Worm (Caenorhabditis elegans) whole organism, L3 larva: ENCODE results near the gene sec-61.B.

Experiments used
- R02D3.7 ChIP-seq: fragments of 150-350 bp; optimal IDR thresholded peaks from 2 replicates; lab custom pipeline; 2014; ENCODE audit warnings: missing biosample characterization, missing genetic modification characterization
- ZK546.5 ChIP-seq: sonication (generic microtip); optimal IDR thresholded peaks from 2 replicates; lab custom pipeline; 2017; ENCODE audit warnings: missing biosample characterization, missing genetic modification characterization
- aly-2 ChIP-seq: fragments of 150-350 bp; optimal IDR thresholded peaks from 2 replicates; lab custom pipeline; 2014; ENCODE audit warnings: missing biosample characterization, missing genetic modification characterization
- ama-1 ChIP-seq: fragments of 150-350 bp; optimal IDR thresholded peaks from 2 replicates; lab custom pipeline; 2018
- ceh-16 ChIP-seq: sonication (generic microtip); optimal IDR thresholded peaks from 2 replicates; lab custom pipeline; 2017; ENCODE audit warnings: missing biosample characterization, missing genetic modification characterization
- ceh-28 ChIP-seq: fragments of 150-350 bp; optimal IDR thresholded peaks from 2 replicates; lab custom pipeline; 2014; ENCODE audit warnings: missing biosample characterization, missing genetic modification reagents, missing genetic modification characterization
- ceh-9 ChIP-seq: sonication (generic microtip); optimal IDR thresholded peaks from 2 replicates; lab custom pipeline; 2018; ENCODE audit warnings: missing biosample characterization, missing genetic modification characterization
- daf-12 ChIP-seq: fragments of 150-350 bp; optimal IDR thresholded peaks from 2 replicates; lab custom pipeline; 2014; ENCODE audit warnings: missing biosample characterization, missing genetic modification reagents, missing genetic modification characterization
- egl-27 ChIP-seq: sonication (generic microtip); optimal IDR thresholded peaks from 4 replicates; lab custom pipeline; 2017; ENCODE audit warnings: missing biosample characterization, missing genetic modification reagents, missing genetic modification characterization
- egl-5 ChIP-seq: fragments of 150-350 bp; optimal IDR thresholded peaks from 2 replicates; lab custom pipeline; 2017; ENCODE audit warnings: missing biosample characterization, missing genetic modification reagents, missing genetic modification characterization, inconsistent platforms
- elt-1 ChIP-seq: fragments of 150-350 bp; optimal IDR thresholded peaks from 2 replicates; lab custom pipeline; 2014; ENCODE audit warnings: missing biosample characterization, missing genetic modification characterization
- elt-2 ChIP-seq: sonication (generic microtip); optimal IDR thresholded peaks from 2 replicates; lab custom pipeline; 2016; ENCODE audit warnings: missing genetic modification reagents, mild to moderate bottlenecking, missing genetic modification characterization, missing compliant biosample characterization
- elt-3 ChIP-seq, 3 experiments: fragments of 150-350 bp in 1 of 3; sonication (generic microtip) in 2 of 3; optimal IDR thresholded peaks; 2 replicates in 2 of 3; 4 replicates in 1 of 3; lab custom pipeline; 2014 to 2017; ENCODE audit warnings: missing biosample characterization in 3 of 3, missing genetic modification characterization in 3 of 3
- eor-1 ChIP-seq, 2 experiments: fragments of 150-350 bp; optimal IDR thresholded peaks; 2 replicates each; lab custom pipeline; 2014 to 2018; ENCODE audit warnings: missing biosample characterization in 2 of 2, missing genetic modification characterization in 2 of 2
- fkh-10 ChIP-seq: sonication (generic microtip); optimal IDR thresholded peaks from 2 replicates; lab custom pipeline; 2017; ENCODE audit warnings: missing biosample characterization, missing genetic modification reagents, missing genetic modification characterization
- fkh-2 ChIP-seq: fragments of 150-350 bp; optimal IDR thresholded peaks from 2 replicates; lab custom pipeline; 2014; ENCODE audit warnings: missing biosample characterization, missing genetic modification reagents, missing genetic modification characterization
- fos-1 ChIP-seq: fragments of 150-350 bp; optimal IDR thresholded peaks from 2 replicates; lab custom pipeline; 2014; ENCODE audit warnings: missing biosample characterization, missing genetic modification characterization
- hmg-11 ChIP-seq: sonication (generic microtip); optimal IDR thresholded peaks from 2 replicates; lab custom pipeline; 2016; ENCODE audit warnings: missing genetic modification characterization, missing compliant biosample characterization
- lin-15B ChIP-seq: fragments of 150-350 bp; optimal IDR thresholded peaks from 2 replicates; lab custom pipeline; 2014; ENCODE audit warnings: missing biosample characterization, missing genetic modification characterization
- lin-39 ChIP-seq: fragments of 150-350 bp; optimal IDR thresholded peaks from 2 replicates; lab custom pipeline; 2018; ENCODE audit warnings: missing biosample characterization, missing genetic modification reagents, missing genetic modification characterization
- mdl-1 ChIP-seq: fragments of 150-350 bp; optimal IDR thresholded peaks from 2 replicates; lab custom pipeline; 2014; ENCODE audit warnings: missing biosample characterization, missing genetic modification characterization
- mml-1 ChIP-seq: fragments of 150-350 bp; sonication (generic microtip); optimal IDR thresholded peaks from 3 replicates; lab custom pipeline; 2014; ENCODE audit warnings: missing biosample characterization, missing genetic modification characterization
- nfya-1 ChIP-seq: sonication (generic microtip); optimal IDR thresholded peaks from 2 replicates; lab custom pipeline; 2017; ENCODE audit warnings: missing genetic modification characterization, mild to moderate bottlenecking, missing compliant biosample characterization, antibody characterized with exemption, moderate library complexity; ENCODE audit not compliant: insufficient read depth
- nhr-11 ChIP-seq: fragments of 150-350 bp; optimal IDR thresholded peaks from 2 replicates; lab custom pipeline; 2014; ENCODE audit warnings: missing biosample characterization, missing genetic modification characterization
- nhr-12 ChIP-seq: fragments of 150-350 bp; optimal IDR thresholded peaks from 2 replicates; lab custom pipeline; 2014; ENCODE audit warnings: missing biosample characterization, missing genetic modification characterization
- nhr-23 ChIP-seq: fragments of 150-350 bp; optimal IDR thresholded peaks from 2 replicates; lab custom pipeline; 2014; ENCODE audit warnings: missing biosample characterization, missing genetic modification reagents, missing genetic modification characterization
- nhr-237 ChIP-seq: fragments of 150-350 bp; optimal IDR thresholded peaks from 2 replicates; lab custom pipeline; 2014; ENCODE audit warnings: missing biosample characterization, missing genetic modification characterization
- nhr-25 ChIP-seq: sonication (generic microtip); optimal IDR thresholded peaks from 2 replicates; lab custom pipeline; 2017; ENCODE audit warnings: missing biosample characterization, missing genetic modification characterization
- nhr-28 ChIP-seq: fragments of 150-350 bp; optimal IDR thresholded peaks from 2 replicates; lab custom pipeline; 2014; ENCODE audit warnings: missing biosample characterization, missing genetic modification characterization
- nhr-43 ChIP-seq: sonication (generic microtip); optimal IDR thresholded peaks from 2 replicates; lab custom pipeline; 2016; ENCODE audit warnings: mild to moderate bottlenecking, missing genetic modification characterization, missing compliant biosample characterization; ENCODE audit not compliant: poor library complexity, severe bottlenecking
- nhr-67 ChIP-seq: fragments of 150-350 bp; optimal IDR thresholded peaks from 2 replicates; lab custom pipeline; 2014; ENCODE audit warnings: missing biosample characterization, missing genetic modification characterization
- nhr-76 ChIP-seq: fragments of 150-350 bp; sonication (generic microtip); optimal IDR thresholded peaks from 5 replicates; lab custom pipeline; 2014; ENCODE audit warnings: missing biosample characterization, missing genetic modification characterization
- pha-4 ChIP-seq: fragments of 150-350 bp; optimal IDR thresholded peaks from 2 replicates; lab custom pipeline; 2014; ENCODE audit warnings: missing biosample characterization, missing genetic modification reagents, missing genetic modification characterization
- pqm-1 ChIP-seq: fragments of 150-350 bp; optimal IDR thresholded peaks from 2 replicates; lab custom pipeline; 2017; ENCODE audit warnings: missing biosample characterization, missing genetic modification characterization, inconsistent platforms
- skn-1 ChIP-seq: fragments of 150-350 bp; optimal IDR thresholded peaks from 2 replicates; lab custom pipeline; 2014; ENCODE audit warnings: missing biosample characterization, missing genetic modification characterization
- snpc-4 ChIP-seq: fragments of 150-350 bp; optimal IDR thresholded peaks from 2 replicates; lab custom pipeline; 2014; ENCODE audit warnings: missing biosample characterization, missing genetic modification characterization
- tbx-2 ChIP-seq: sonication (generic microtip); optimal IDR thresholded peaks from 2 replicates; lab custom pipeline; 2016; ENCODE audit warnings: mild to moderate bottlenecking, missing genetic modification characterization, missing compliant biosample characterization
- unc-39 ChIP-seq: sonication (generic microtip); optimal IDR thresholded peaks from 4 replicates; lab custom pipeline; 2017; ENCODE audit warnings: missing biosample characterization, missing genetic modification characterization
- unc-62 ChIP-seq: fragments of 150-350 bp; sonication (generic microtip); optimal IDR thresholded peaks from 4 replicates; lab custom pipeline; 2014; ENCODE audit warnings: missing biosample characterization, missing genetic modification reagents, missing genetic modification characterization
- zag-1 ChIP-seq: fragments of 150-350 bp; optimal IDR thresholded peaks from 2 replicates; lab custom pipeline; 2014; ENCODE audit warnings: missing biosample characterization, missing genetic modification characterization
- ztf-11 ChIP-seq: fragments of 150-350 bp; optimal IDR thresholded peaks from 2 replicates; lab custom pipeline; 2014; ENCODE audit warnings: missing biosample characterization, missing genetic modification characterization
- ztf-4 ChIP-seq: fragments of 150-350 bp; optimal IDR thresholded peaks from 2 replicates; lab custom pipeline; 2014; ENCODE audit warnings: missing biosample characterization, missing genetic modification characterization

sec-61.B gene

ce11 chrIV:2388949-2389495 lies 547 bp upstream of the sec-61.B start, which contains the start of gene trap-3 (continued):
- TF ChIP-seq fkh-2 (tag; lab: Kevin White, UChicago) (no peak), skn-1 (tag; lab: Kevin White, UChicago) (peak; percentile 63), nhr-11 (tag; lab: Kevin White, UChicago) (peak; percentile 84), nhr-25 (tag; lab: Kevin White, UChicago) (peak; percentile 99), unc-62 (GFP tag; lab: Kevin White, UChicago) (peak; percentile 68), eor-1 (tag; optimal IDR thresholded peaks at IDR 0.05; lab: Kevin White, UChicago) (no peak), nhr-43 (tag; lab: Kevin White, UChicago) (peak; percentile 96), egl-27 (tag; lab: Kevin White, UChicago) (no peak), hmg-11 (tag; lab: Kevin White, UChicago) (peak; percentile 96), elt-1 (tag; lab: Kevin White, UChicago) (peak; percentile 34), mdl-1 (tag; lab: Kevin White, UChicago) (peak; percentile 8), fos-1 (no peak), tbx-2 (peak; percentile 92), ZK546.5 (tag; lab: Kevin White, UChicago) (peak; percentile 14), aly-2 (tag; lab: Kevin White, UChicago) (no peak), nhr-237 (tag; lab: Kevin White, UChicago) (no peak), ceh-9 (tag; lab: Kevin White, UChicago) (no peak)
- TF ChIP-seq, all 47 proteins: peak for 31

ce11 chrIV:2383713-2384112 lies 4.8 kb downstream of the sec-61.B start, which contains the start of gene Y38F2AR.3:
TSS of gene Y38F2AR.3 (plus strand) at chrIV:2384013.
- TF ChIP-seq nhr-25 (tag; lab: Kevin White, UChicago) (no peak), skn-1 (tag; lab: Kevin White, UChicago) (no peak), elt-2 (tag; lab: Kevin White, UChicago) (no peak), aly-2 (tag; lab: Kevin White, UChicago) (no peak), ama-1 (lab: Kevin White, UChicago) (no peak), eor-1 (tag; optimal IDR thresholded peaks at IDR 0.05; lab: Kevin White, UChicago) (no peak), pha-4 (tag; lab: Kevin White, UChicago) (no peak), mml-1 (tag; lab: Kevin White, UChicago) (no peak), hmg-11 (tag; lab: Kevin White, UChicago) (no peak), nhr-11 (tag; lab: Kevin White, UChicago) (no peak), fkh-10 (GFP tag; lab: Kevin White, UChicago) (no peak), elt-1 (tag; lab: Kevin White, UChicago) (no peak), tbx-2 (no peak), elt-3 (tag; optimal IDR thresholded peaks at IDR 0.05; lab: Kevin White, UChicago) (no peak), egl-27 (tag; lab: Kevin White, UChicago) (no peak), lin-15B (no peak), nhr-43 (tag; lab: Kevin White, UChicago) (no peak), nhr-28 (tag; lab: Kevin White, UChicago) (no peak), egl-5 (no peak)

- peak; percentile 16 for TF ChIP-seq snpc-4
- TF ChIP-seq eor-1 (tag; optimal IDR thresholded peaks at IDR 0.05; lab: Kevin White, UChicago), result peak in 1 of 2 experiments; percentile 41
- no peak for TF ChIP-seq nhr-67 (tag; lab: Kevin White, UChicago)
- no peak for TF ChIP-seq aly-2 (tag; lab: Kevin White, UChicago)
- TF ChIP-seq elt-3 (tag; optimal IDR thresholded peaks at IDR 0.05; lab: Kevin White, UChicago), result no peak
- no peak for TF ChIP-seq ceh-16 (tag; lab: Kevin White, UChicago)
- no peak for TF ChIP-seq ZK546.5 (tag; lab: Kevin White, UChicago)
- TF ChIP-seq ztf-11 (tag; lab: Kevin White, UChicago), result no peak
- peak; percentile 39 for TF ChIP-seq nhr-23 (tag; lab: Kevin White, UChicago)
- TF ChIP-seq unc-62 (GFP tag; lab: Kevin White, UChicago), result no peak
- TF ChIP-seq lin-39 (tag; lab: Kevin White, UChicago), result no peak
- TF ChIP-seq nhr-76 (tag; lab: Kevin White, UChicago), result no peak
- no peak for TF ChIP-seq nhr-11 (tag; lab: Kevin White, UChicago)
- no peak for TF ChIP-seq fkh-10 (GFP tag; lab: Kevin White, UChicago)
- TF ChIP-seq R02D3.7 (tag; lab: Kevin White, UChicago), result peak; percentile 21
- TF ChIP-seq elt-2 (tag; lab: Kevin White, UChicago), result no peak
- TF ChIP-seq fkh-2 (tag; lab: Kevin White, UChicago), result no peak
- no peak for TF ChIP-seq tbx-2
- no peak for TF ChIP-seq nhr-25 (tag; lab: Kevin White, UChicago)
- TF ChIP-seq ama-1 (lab: Kevin White, UChicago), result no peak
- TF ChIP-seq nfya-1 (tag; lab: Kevin White, UChicago), result peak; percentile 53
- no peak for TF ChIP-seq ceh-9 (tag; lab: Kevin White, UChicago)
- peak; percentile 36 for TF ChIP-seq hmg-11 (tag; lab: Kevin White, UChicago)
- no peak for TF ChIP-seq mml-1 (tag; lab: Kevin White, UChicago)
- no peak for TF ChIP-seq zag-1 (tag; lab: Kevin White, UChicago)
- no peak for TF ChIP-seq pqm-1 (tag; lab: Kevin White, UChicago)
- no peak for TF ChIP-seq egl-5
- TF ChIP-seq mdl-1 (tag; lab: Kevin White, UChicago), result no peak
- TF ChIP-seq pha-4 (tag; lab: Kevin White, UChicago), result peak; percentile 76
- TF ChIP-seq lin-15B, result peak; percentile 74
- TF ChIP-seq elt-1 (tag; lab: Kevin White, UChicago), result no peak
- no peak for TF ChIP-seq nhr-12
- TF ChIP-seq ztf-4 (tag; lab: Kevin White, UChicago), result no peak
- no peak for TF ChIP-seq nhr-28 (tag; lab: Kevin White, UChicago)
- no peak for TF ChIP-seq nhr-43 (tag; lab: Kevin White, UChicago)
- TF ChIP-seq unc-39 (tag; lab: Kevin White, UChicago), result no peak
- TF ChIP-seq daf-12, result no peak
- TF ChIP-seq ceh-28 (tag; lab: Kevin White, UChicago), result no peak
- TF ChIP-seq skn-1 (tag; lab: Kevin White, UChicago), result no peak
- no peak for TF ChIP-seq fos-1
- no peak for TF ChIP-seq egl-27 (tag; lab: Kevin White, UChicago)
Measured at ce11 chrIV:2348862-2349321, 39.6 kb downstream of the sec-61.B start, which contains the start of the genes ppgn-1 and tftc-1. TSS of gene ppgn-1 (minus strand) at chrIV:2348912. TSS of gene tftc-1 (plus strand) at chrIV:2349271.
